Worm (Caenorhabditis elegans) whole organism, L4 larva: Measurements from ENCODE around the gene F47B8.14.

Experiments
- T20F7.1 ChIP-seq: fragments of 200-800 bp; sonication (Bioruptor generic); optimal IDR thresholded peaks from 2 replicates; lab custom pipeline; 2018; ENCODE audit warnings: mild to moderate bottlenecking, missing genetic modification characterization, missing compliant biosample characterization
- Y105C5A.15 ChIP-seq: fragments of 200-800 bp; sonication (Bioruptor generic); IDR thresholded peaks from 2 replicates; pipeline ENCODE4 v1.3.6; 2022; ENCODE audit warnings: missing genetic modification characterization, missing compliant biosample characterization
- Y48G9A.11 ChIP-seq: fragments of 200-800 bp; sonication (Bioruptor generic); IDR thresholded peaks from 2 replicates; pipeline ENCODE4 v1.3.6; 2022; ENCODE audit warnings: missing genetic modification reagents, missing genetic modification characterization, missing compliant biosample characterization
- Y5F2A.4 ChIP-seq: fragments of 200-800 bp; sonication (Bioruptor generic); optimal IDR thresholded peaks from 2 replicates; lab custom pipeline; 2018; ENCODE audit warnings: mild to moderate bottlenecking, missing genetic modification characterization, missing compliant biosample characterization
- aha-1 ChIP-seq: fragments of 150-350 bp; peaks from one replicate; lab custom pipeline; 2014; ENCODE audit warnings: missing biosample characterization, missing genetic modification characterization
- ceh-20 ChIP-seq: fragments of 200-800 bp; sonication (Bioruptor generic); IDR thresholded peaks from 2 replicates; pipeline ENCODE4 v1.3.6; 2022; ENCODE audit warnings: missing genetic modification reagents, missing genetic modification characterization, missing compliant biosample characterization
- ceh-62 ChIP-seq: sonication (generic microtip); optimal IDR thresholded peaks from 2 replicates; lab custom pipeline; 2017; ENCODE audit warnings: missing biosample characterization, missing genetic modification characterization
- daf-12 ChIP-seq: fragments of 150-350 bp; optimal IDR thresholded peaks from 2 replicates; lab custom pipeline; 2014; ENCODE audit warnings: missing biosample characterization, missing genetic modification reagents, missing genetic modification characterization
- dpl-1 ChIP-seq: fragments of 150-350 bp; optimal IDR thresholded peaks from 2 replicates; lab custom pipeline; 2014; ENCODE audit warnings: missing biosample characterization, missing genetic modification reagents, missing genetic modification characterization
- hif-1 ChIP-seq, 2 experiments: sonication (generic microtip); optimal IDR thresholded peaks; 2 replicates each; lab custom pipeline; 2016 to 2017; ENCODE audit warnings: missing compliant biosample characterization in 2 of 2, missing genetic modification characterization in 2 of 2, missing genetic modification reagents in 2 of 2, missing genotype in 2 of 2, mild to moderate bottlenecking in 1 of 2
- lin-29 ChIP-seq: fragments of 200-800 bp; sonication (Bioruptor generic); IDR thresholded peaks from 2 replicates; pipeline ENCODE4 v1.3.6; 2022; ENCODE audit warnings: missing genetic modification reagents, missing genetic modification characterization, missing compliant biosample characterization
- lsy-2 ChIP-seq, 2 experiments: fragments of 150-350 bp in 1 of 2; sonication (generic microtip) in 1 of 2; optimal IDR thresholded peaks; 2 replicates each; lab custom pipeline; 2014 to 2017; ENCODE audit warnings: missing biosample characterization in 2 of 2, missing genetic modification characterization in 2 of 2
- madf-9 ChIP-seq: fragments of 200-800 bp; sonication (Bioruptor generic); conservative IDR thresholded peaks from 2 replicates; pipeline ENCODE4 v1.3.6; 2022; ENCODE audit warnings: missing genetic modification reagents, missing genetic modification characterization, missing compliant biosample characterization
- mxl-3 ChIP-seq: fragments of 200-800 bp; sonication (Bioruptor generic); optimal IDR thresholded peaks from 2 replicates; lab custom pipeline; 2018; ENCODE audit warnings: mild to moderate bottlenecking, missing genetic modification characterization, missing compliant biosample characterization
- nhr-111 ChIP-seq: fragments of 200-800 bp; sonication (Bioruptor generic); optimal IDR thresholded peaks from 2 replicates; lab custom pipeline; 2018; ENCODE audit warnings: mild to moderate bottlenecking, missing genetic modification characterization, missing compliant biosample characterization
- rbr-2 ChIP-seq: sonication (generic microtip); optimal IDR thresholded peaks from 2 replicates; lab custom pipeline; 2016; ENCODE audit warnings: missing genotype, missing genetic modification characterization, missing compliant biosample characterization
- tra-1 ChIP-seq: fragments of 200-800 bp; sonication (Bioruptor generic); IDR thresholded peaks from 2 replicates; pipeline ENCODE4 v1.3.6; 2022; ENCODE audit warnings: missing genetic modification reagents, missing genetic modification characterization, missing compliant biosample characterization
- unc-39 ChIP-seq: sonication (generic microtip); optimal IDR thresholded peaks from 2 replicates; lab custom pipeline; 2017; ENCODE audit warnings: missing biosample characterization, missing genetic modification characterization
- unc-62 ChIP-seq, 3 experiments: fragments of 150-350 bp in 1 of 3; sonication (generic microtip); optimal IDR thresholded peaks in 2 of 3; peaks in 1 of 3; 1 replicate in 1 of 3; 2 replicates in 2 of 3; lab custom pipeline; 2014 to 2017; ENCODE audit warnings: missing biosample characterization in 3 of 3, missing genetic modification characterization in 3 of 3, missing genetic modification reagents in 3 of 3, missing genotype in 1 of 3
- vab-7 ChIP-seq: fragments of 200-800 bp; sonication (Bioruptor generic); IDR thresholded peaks from 2 replicates; pipeline ENCODE4 v1.3.6; 2022; ENCODE audit warnings: missing genetic modification reagents, missing genetic modification characterization, missing compliant biosample characterization
- zip-2 ChIP-seq: fragments of 150-350 bp; optimal IDR thresholded peaks from 2 replicates; lab custom pipeline; 2014; ENCODE audit warnings: missing biosample characterization, missing genetic modification characterization

Gene F47B8.14

DNA sequence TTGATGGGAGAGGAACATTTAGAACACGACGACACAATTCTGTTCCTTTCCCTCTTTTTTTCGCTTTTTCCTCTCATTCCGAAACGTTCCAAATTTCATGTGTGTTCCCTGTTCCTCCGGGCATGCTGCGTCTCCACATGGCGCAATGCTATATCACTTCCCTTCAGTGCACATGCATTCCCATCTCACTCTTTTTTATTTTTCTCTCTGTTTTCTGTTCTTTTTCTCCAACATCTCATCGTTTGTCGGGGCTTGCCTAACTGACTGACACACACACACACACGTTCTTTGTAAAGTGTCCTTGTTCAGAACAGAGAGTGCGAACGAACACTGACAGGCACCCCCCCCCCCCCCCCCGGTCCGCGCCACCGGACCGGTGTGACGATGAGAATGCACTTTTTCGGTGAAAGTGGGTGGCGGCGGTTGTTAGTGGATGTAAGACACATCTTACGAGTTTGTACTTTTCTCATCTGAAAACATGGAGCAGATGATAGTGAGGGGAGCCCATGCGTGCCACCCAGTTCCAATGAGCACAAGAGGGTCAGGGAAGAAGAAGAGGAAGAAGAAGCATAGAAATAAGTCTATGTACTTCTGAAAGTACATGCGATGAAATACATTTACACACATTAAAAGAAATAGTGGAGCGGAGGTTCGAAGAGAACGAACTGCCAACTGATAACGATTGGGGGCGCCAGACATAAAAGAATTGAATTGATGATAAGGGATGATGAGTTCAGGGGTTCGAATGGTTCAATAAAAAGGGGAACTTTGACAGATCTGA, 48.1 kb downstream of the F47B8.14 start (continued):
- TF ChIP-seq lin-29 (0 out of 2 replicates have a peak, but pooled peaks have one; percentile 18), unc-39 (tag; lab: Kevin White, UChicago) (no peak), T20F7.1 (GFP tag; lab: Kevin White, UChicago) (no peak), Y5F2A.4 (GFP tag; lab: Kevin White, UChicago) (peak; percentile 3), madf-9 (no peak), mxl-3 (GFP tag; lab: Kevin White, UChicago) (peak; percentile 86), Y48G9A.11 (GFP tag; lab: Robert Waterston, UW) (no peak), zip-2 (tag; lab: Kevin White, UChicago) (no peak), nhr-111 (GFP tag; lab: Kevin White, UChicago) (no peak), dpl-1 (GFP tag; lab: Kevin White, UChicago) (peak; percentile 6), hif-1 (tag; optimal IDR thresholded peaks at IDR 0.05; lab: Kevin White, UChicago) (peak in 1 of 2 experiments; percentile 52), Y105C5A.15 (GFP tag; lab: Robert Waterston, UW) (no peak)

DNA sequence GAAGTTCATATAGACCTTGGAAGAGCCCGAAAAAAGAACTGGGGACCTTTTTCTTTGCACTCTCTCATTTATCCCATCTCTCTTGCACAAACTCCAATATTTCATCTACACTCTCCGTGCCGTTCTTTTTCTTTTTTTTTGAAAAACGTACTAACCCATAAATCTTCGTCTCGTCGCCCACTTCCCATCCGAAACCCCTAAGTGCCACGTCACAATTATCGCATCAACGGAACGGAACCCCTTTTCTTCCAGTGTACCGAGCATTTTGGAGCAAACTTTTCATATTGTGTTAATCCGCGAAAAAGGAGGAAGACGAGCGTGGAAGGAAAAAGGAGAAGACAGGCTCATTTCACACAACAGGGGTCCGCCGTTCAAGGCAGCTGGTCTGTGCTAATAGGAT, 49.1 kb downstream of the F47B8.14 start:
- TF ChIP-seq vab-7 (GFP tag; lab: Robert Waterston, UW): 0 out of 2 replicates have a peak, but pooled peaks have one; percentile 25
- TF ChIP-seq lsy-2 (tag; optimal IDR thresholded peaks at IDR 0.05; lab: Kevin White, UChicago): peak in 1 of 2 experiments; percentile 32
- TF ChIP-seq tra-1: peak; percentile 43; the same call in 1 of the 2 replicates
- TF ChIP-seq unc-62 (GFP tag; optimal IDR thresholded peaks at IDR 0.05 in 1 of 2; lab: Kevin White, UChicago): peak in 1 of 2 experiments; percentile 98
- no peak for TF ChIP-seq unc-62 (tag; optimal IDR thresholded peaks at IDR 0.05; lab: Kevin White, UChicago)
- no peak for TF ChIP-seq ceh-62 (tag; lab: Kevin White, UChicago)
- peak; percentile 78 for TF ChIP-seq ceh-20
- TF ChIP-seq daf-12: no peak
- no peak for TF ChIP-seq aha-1
- TF ChIP-seq rbr-2: peak; percentile 22
- TF ChIP-seq, all 104 proteins: peak for 6
